Worm (Caenorhabditis elegans) whole organism, late embryonic: ENCODE data around the gene srbc-30.

Experiments used
- T23F11.4 ChIP-seq: fragments of 200-800 bp; sonication (Bioruptor generic); optimal IDR thresholded peaks from 2 replicates; lab custom pipeline; 2018; ENCODE audit warnings: mild to moderate bottlenecking, missing genetic modification characterization, missing compliant biosample characterization
- Y22D7AL.16 ChIP-seq: sonication (generic microtip); optimal IDR thresholded peaks from 2 replicates; lab custom pipeline; 2016; ENCODE audit warnings: missing genetic modification characterization, missing compliant biosample characterization
- ama-1 ChIP-seq: fragments of 150-350 bp; optimal IDR thresholded peaks from 2 replicates; lab custom pipeline; 2014
- ceh-14 ChIP-seq: sonication (generic microtip); optimal IDR thresholded peaks from 2 replicates; lab custom pipeline; 2016; ENCODE audit warnings: missing genotype, missing genetic modification characterization, missing compliant biosample characterization
- ceh-18 ChIP-seq: sonication (generic microtip); optimal IDR thresholded peaks from 2 replicates; lab custom pipeline; 2016; ENCODE audit warnings: missing genetic modification characterization, missing compliant biosample characterization
- ceh-24 ChIP-seq: sonication (generic microtip); optimal IDR thresholded peaks from 2 replicates; lab custom pipeline; 2016; ENCODE audit warnings: mild to moderate bottlenecking, missing genetic modification characterization, missing compliant biosample characterization
- ceh-30 ChIP-seq: fragments of 150-350 bp; optimal IDR thresholded peaks from 2 replicates; lab custom pipeline; 2014; ENCODE audit warnings: missing biosample characterization, missing genetic modification characterization
- ceh-45 ChIP-seq: fragments of 200-800 bp; sonication (Bioruptor generic); IDR thresholded peaks from 2 replicates; pipeline ENCODE4 v1.3.6; 2022; ENCODE audit warnings: missing genetic modification reagents, missing genetic modification characterization, missing compliant biosample characterization
- ceh-6 ChIP-seq: fragments of 200-800 bp; sonication (Bioruptor generic); optimal IDR thresholded peaks from 2 replicates; lab custom pipeline; 2018; ENCODE audit warnings: mild to moderate bottlenecking, missing genetic modification characterization, missing compliant biosample characterization
- ceh-9 ChIP-seq: sonication (generic microtip); optimal IDR thresholded peaks from 2 replicates; lab custom pipeline; 2016; ENCODE audit warnings: mild to moderate bottlenecking, missing genetic modification characterization, inconsistent platforms, missing compliant biosample characterization
- che-1 ChIP-seq: sonication (generic microtip); optimal IDR thresholded peaks from 2 replicates; lab custom pipeline; 2016; ENCODE audit warnings: mild to moderate bottlenecking, missing genetic modification characterization, missing compliant biosample characterization
- dmd-4 ChIP-seq: sonication (generic microtip); optimal IDR thresholded peaks from 2 replicates; lab custom pipeline; 2016; ENCODE audit warnings: borderline replicate concordance, missing genetic modification characterization, missing compliant biosample characterization
- elt-2 ChIP-seq: sonication (generic microtip); optimal IDR thresholded peaks from 2 replicates; lab custom pipeline; 2016; ENCODE audit warnings: missing genetic modification reagents, missing genetic modification characterization, missing compliant biosample characterization
- eyg-1 ChIP-seq: sonication (generic microtip); optimal IDR thresholded peaks from 2 replicates; lab custom pipeline; 2016; ENCODE audit warnings: missing genotype, missing genetic modification characterization, missing compliant biosample characterization
- fkh-10 ChIP-seq: fragments of 150-350 bp; optimal IDR thresholded peaks from 2 replicates; lab custom pipeline; 2014; ENCODE audit warnings: missing biosample characterization, missing genetic modification reagents, missing genetic modification characterization
- fkh-6 ChIP-seq: sonication (generic microtip); optimal IDR thresholded peaks from 2 replicates; lab custom pipeline; 2016; ENCODE audit warnings: missing genetic modification characterization, missing compliant biosample characterization
- gmeb-2 ChIP-seq: sonication (generic microtip); optimal IDR thresholded peaks from 2 replicates; lab custom pipeline; 2016; ENCODE audit warnings: missing genetic modification characterization, inconsistent platforms, missing compliant biosample characterization
- hlh-15 ChIP-seq: sonication (generic microtip); optimal IDR thresholded peaks from 2 replicates; lab custom pipeline; 2016; ENCODE audit warnings: missing genetic modification characterization, missing compliant biosample characterization
- hlh-30 ChIP-seq: sonication (generic microtip); optimal IDR thresholded peaks from 2 replicates; lab custom pipeline; 2017; ENCODE audit warnings: antibody characterized with exemption, missing genetic modification characterization, missing compliant biosample characterization; ENCODE audit not compliant: insufficient read depth
- hlh-6 ChIP-seq: sonication (generic microtip); optimal IDR thresholded peaks from 2 replicates; lab custom pipeline; 2016; ENCODE audit warnings: missing genotype, missing genetic modification characterization, missing compliant biosample characterization
- hlh-8 ChIP-seq: sonication (generic microtip); optimal IDR thresholded peaks from 2 replicates; lab custom pipeline; 2016; ENCODE audit warnings: missing genotype, missing genetic modification characterization, missing compliant biosample characterization
- lim-6 ChIP-seq: sonication (generic microtip); optimal IDR thresholded peaks from 2 replicates; lab custom pipeline; 2016; ENCODE audit warnings: missing genetic modification characterization, missing compliant biosample characterization
- lin-11 ChIP-seq: fragments of 200-800 bp; sonication (Bioruptor generic); optimal IDR thresholded peaks from 2 replicates; lab custom pipeline; 2018; ENCODE audit warnings: mild to moderate bottlenecking, missing genetic modification characterization, missing compliant biosample characterization
- madf-2 ChIP-seq: sonication (generic microtip); optimal IDR thresholded peaks from 2 replicates; lab custom pipeline; 2017; ENCODE audit warnings: missing genetic modification characterization, missing compliant biosample characterization
- mec-3 ChIP-seq: sonication (generic microtip); optimal IDR thresholded peaks from 2 replicates; lab custom pipeline; 2016; ENCODE audit warnings: borderline replicate concordance, missing genetic modification characterization, missing compliant biosample characterization
- nfya-1 ChIP-seq: sonication (generic microtip); optimal IDR thresholded peaks from 2 replicates; lab custom pipeline; 2017; ENCODE audit warnings: missing genetic modification characterization, mild to moderate bottlenecking, missing compliant biosample characterization, antibody characterized with exemption, moderate library complexity
- nhr-11 ChIP-seq: fragments of 150-350 bp; optimal IDR thresholded peaks from 2 replicates; lab custom pipeline; 2014; ENCODE audit warnings: missing biosample characterization, missing genetic modification characterization
- npax-4 ChIP-seq: sonication (generic microtip); optimal IDR thresholded peaks from 2 replicates; lab custom pipeline; 2016; ENCODE audit warnings: missing genetic modification characterization, missing compliant biosample characterization
- pax-1 ChIP-seq: fragments of 150-350 bp; optimal IDR thresholded peaks from 2 replicates; lab custom pipeline; 2014; ENCODE audit warnings: missing biosample characterization, missing genetic modification characterization
- pqm-1 ChIP-seq: sonication (generic microtip); optimal IDR thresholded peaks from 2 replicates; lab custom pipeline; 2016; ENCODE audit warnings: missing genetic modification characterization, missing compliant biosample characterization
- ref-2 ChIP-seq: sonication (generic microtip); optimal IDR thresholded peaks from 2 replicates; lab custom pipeline; 2016; ENCODE audit warnings: missing genetic modification characterization, missing compliant biosample characterization
- rnt-1 ChIP-seq: sonication (generic microtip); optimal IDR thresholded peaks from 2 replicates; lab custom pipeline; 2016; ENCODE audit warnings: missing genetic modification characterization, missing compliant biosample characterization
- sdc-2 ChIP-seq: sonication (generic microtip); optimal IDR thresholded peaks from 2 replicates; lab custom pipeline; 2016; ENCODE audit warnings: missing genotype, missing genetic modification characterization, missing compliant biosample characterization
- sox-4 ChIP-seq: sonication (generic microtip); optimal IDR thresholded peaks from 2 replicates; lab custom pipeline; 2017; ENCODE audit warnings: mild to moderate bottlenecking, missing genetic modification characterization, inconsistent platforms, missing compliant biosample characterization
- syd-9 ChIP-seq: sonication (generic microtip); optimal IDR thresholded peaks from 2 replicates; lab custom pipeline; 2016; ENCODE audit warnings: mild to moderate bottlenecking, missing genetic modification characterization, moderate library complexity, missing compliant biosample characterization
- tbx-2 ChIP-seq: sonication (generic microtip); optimal IDR thresholded peaks from 2 replicates; lab custom pipeline; 2016; ENCODE audit warnings: missing genetic modification characterization, missing compliant biosample characterization
- ttx-3 ChIP-seq: sonication (generic microtip); optimal IDR thresholded peaks from 2 replicates; lab custom pipeline; 2016; ENCODE audit warnings: missing genetic modification reagents, missing genetic modification characterization, missing compliant biosample characterization
- unc-3 ChIP-seq, 2 experiments: fragments of 200-800 bp in 1 of 2; sonication (Bioruptor generic) in 1 of 2; sonication (generic microtip) in 1 of 2; conservative IDR thresholded peaks in 1 of 2; optimal IDR thresholded peaks in 1 of 2; 2 replicates each; pipeline versions ENCODE4 v1.3.6 to Lab custom; 2016 to 2022; ENCODE audit warnings: missing compliant biosample characterization in 2 of 2, missing genetic modification characterization in 2 of 2, missing genetic modification reagents in 1 of 2
- ztf-16 ChIP-seq: sonication (generic microtip); optimal IDR thresholded peaks from 2 replicates; lab custom pipeline; 2017; ENCODE audit warnings: missing genetic modification characterization, missing compliant biosample characterization

srbc-30 gene

ce11 chrV:3517889-3518288, 37.6 kb upstream of the srbc-30 start, which contains the start of gene str-227:
str-227 (plus strand) TSS chrV:3518189.
- TF ChIP-seq sdc-2: no peak
- no peak for TF ChIP-seq hlh-15 (tag; lab: Kevin White, UChicago)
- no peak for TF ChIP-seq che-1 (tag; lab: Kevin White, UChicago)
- TF ChIP-seq ceh-9 (tag; lab: Kevin White, UChicago): no peak
- TF ChIP-seq madf-2 (tag; lab: Kevin White, UChicago): no peak
- TF ChIP-seq fkh-10 (GFP tag; lab: Kevin White, UChicago): no peak
- no peak for TF ChIP-seq ceh-14 (tag; lab: Kevin White, UChicago)
- no peak for TF ChIP-seq nfya-1 (tag; lab: Kevin White, UChicago)
- TF ChIP-seq ttx-3: no peak
- TF ChIP-seq nhr-11 (tag; lab: Kevin White, UChicago): no peak
- no peak for TF ChIP-seq elt-2
- no peak for TF ChIP-seq pqm-1 (tag; lab: Kevin White, UChicago)
- TF ChIP-seq sox-4 (tag; lab: Kevin White, UChicago): no peak
- no peak for TF ChIP-seq ama-1

ce11 chrV:3512381-3512780, 32.1 kb upstream of the srbc-30 start, which contains the start of gene str-226:
str-226 (plus strand) TSS chrV:3512681.
- TF ChIP-seq fkh-10 (GFP tag; lab: Kevin White, UChicago) (no peak), tbx-2 (no peak), unc-3 (GFP tag; conservative IDR thresholded peaks at IDR 0.05; lab: Robert Waterston, UW) (no peak), unc-3 (tag; optimal IDR thresholded peaks at IDR 0.05; lab: Kevin White, UChicago) (no peak), nfya-1 (tag; lab: Kevin White, UChicago) (no peak), lim-6 (tag; lab: Kevin White, UChicago) (no peak), sdc-2 (no peak), dmd-4 (tag; lab: Kevin White, UChicago) (no peak), mec-3 (tag; lab: Kevin White, UChicago) (no peak), ceh-6 (no peak), npax-4 (tag; lab: Kevin White, UChicago) (no peak), hlh-6 (tag; lab: Kevin White, UChicago) (no peak), sox-4 (tag; lab: Kevin White, UChicago) (no peak)
- TF ChIP-seq, all 69 proteins: peak for 0

- TF ChIP-seq hlh-8 (tag; lab: Kevin White, UChicago) (no peak), ceh-18 (tag; lab: Kevin White, UChicago) (no peak), ceh-24 (tag; lab: Kevin White, UChicago) (no peak), rnt-1 (tag; lab: Kevin White, UChicago) (no peak)
Measured at ce11 chrV:3509878-3510277, 29.6 kb upstream of the srbc-30 start, which contains the start of gene str-228. str-228 (plus strand) TSS chrV:3510178.

ce11 chrV:3507691-3508090, 27.4 kb upstream of the srbc-30 start, which contains the start of gene str-225:
str-225 (plus strand) TSS chrV:3507822.
- no peak for TF ChIP-seq npax-4 (tag; lab: Kevin White, UChicago)
- TF ChIP-seq ceh-6: no peak
- no peak for TF ChIP-seq Y22D7AL.16
- TF ChIP-seq syd-9 (tag; lab: Kevin White, UChicago): no peak
- TF ChIP-seq pax-1 (tag; lab: Kevin White, UChicago): no peak
- TF ChIP-seq fkh-6 (tag; lab: Kevin White, UChicago): no peak
- no peak for TF ChIP-seq hlh-30
- no peak for TF ChIP-seq lin-11 (tag; lab: Kevin White, UChicago)
- TF ChIP-seq eyg-1 (tag; lab: Kevin White, UChicago): no peak
- TF ChIP-seq ceh-30 (tag; lab: Kevin White, UChicago): no peak
- TF ChIP-seq ceh-45 (GFP tag; lab: Robert Waterston, UW): no peak
- no peak for TF ChIP-seq T23F11.4
- TF ChIP-seq gmeb-2 (tag; lab: Kevin White, UChicago): no peak
- TF ChIP-seq ztf-16 (tag; lab: Kevin White, UChicago): no peak
- no peak for TF ChIP-seq madf-2 (tag; lab: Kevin White, UChicago)
- TF ChIP-seq ref-2: no peak
